Worm (Caenorhabditis elegans) whole organism, late embryonic: ENCODE results near the gene faah-2.

Experiments
- F13H6.1 ChIP-seq: sonication (generic microtip); optimal IDR thresholded peaks from 2 replicates; lab custom pipeline; 2016; ENCODE audit warnings: missing genetic modification characterization, missing compliant biosample characterization
- K02D7.2 ChIP-seq: sonication (generic microtip); optimal IDR thresholded peaks from 2 replicates; lab custom pipeline; 2017; ENCODE audit warnings: mild to moderate bottlenecking, missing genetic modification characterization, missing compliant biosample characterization
- K09A11.1 ChIP-seq: sonication (generic microtip); optimal IDR thresholded peaks from 2 replicates; lab custom pipeline; 2017; ENCODE audit warnings: antibody characterized with exemption, mild to moderate bottlenecking, missing genetic modification characterization, missing compliant biosample characterization; ENCODE audit not compliant: insufficient read depth
- ama-1 ChIP-seq: fragments of 150-350 bp; optimal IDR thresholded peaks from 2 replicates; lab custom pipeline; 2014
- ceh-14 ChIP-seq: sonication (generic microtip); optimal IDR thresholded peaks from 2 replicates; lab custom pipeline; 2016; ENCODE audit warnings: missing genotype, missing genetic modification characterization, missing compliant biosample characterization
- ceh-19 ChIP-seq: fragments of 200-800 bp; sonication (Bioruptor generic); optimal IDR thresholded peaks from 2 replicates; lab custom pipeline; 2018; ENCODE audit warnings: mild to moderate bottlenecking, missing genetic modification characterization, missing compliant biosample characterization
- ceh-2 ChIP-seq: sonication (generic microtip); optimal IDR thresholded peaks from 2 replicates; lab custom pipeline; 2016; ENCODE audit warnings: missing genotype, missing genetic modification characterization, missing compliant biosample characterization
- ceh-22 ChIP-seq: sonication (generic microtip); optimal IDR thresholded peaks from 2 replicates; lab custom pipeline; 2017; ENCODE audit warnings: missing biosample characterization, missing genetic modification characterization
- ceh-24 ChIP-seq: sonication (generic microtip); optimal IDR thresholded peaks from 2 replicates; lab custom pipeline; 2016; ENCODE audit warnings: mild to moderate bottlenecking, missing genetic modification characterization, missing compliant biosample characterization
- ceh-45 ChIP-seq: fragments of 200-800 bp; sonication (Bioruptor generic); IDR thresholded peaks from 2 replicates; pipeline ENCODE4 v1.3.6; 2022; ENCODE audit warnings: missing genetic modification reagents, missing genetic modification characterization, missing compliant biosample characterization
- ceh-48 ChIP-seq: sonication (generic microtip); optimal IDR thresholded peaks from 2 replicates; lab custom pipeline; 2016; ENCODE audit warnings: missing genetic modification characterization, inconsistent platforms, missing compliant biosample characterization
- ceh-6 ChIP-seq: fragments of 200-800 bp; sonication (Bioruptor generic); optimal IDR thresholded peaks from 2 replicates; lab custom pipeline; 2018; ENCODE audit warnings: mild to moderate bottlenecking, missing genetic modification characterization, missing compliant biosample characterization
- dve-1 ChIP-seq: sonication (generic microtip); optimal IDR thresholded peaks from 2 replicates; lab custom pipeline; 2017; ENCODE audit warnings: antibody characterized with exemption, mild to moderate bottlenecking, missing genetic modification characterization, missing compliant biosample characterization
- elt-4 ChIP-seq: sonication (generic microtip); optimal IDR thresholded peaks from 2 replicates; lab custom pipeline; 2016; ENCODE audit warnings: missing genetic modification characterization, missing compliant biosample characterization
- fkh-10 ChIP-seq: fragments of 150-350 bp; optimal IDR thresholded peaks from 2 replicates; lab custom pipeline; 2014; ENCODE audit warnings: missing biosample characterization, missing genetic modification reagents, missing genetic modification characterization
- gmeb-2 ChIP-seq: sonication (generic microtip); optimal IDR thresholded peaks from 2 replicates; lab custom pipeline; 2016; ENCODE audit warnings: missing genetic modification characterization, inconsistent platforms, missing compliant biosample characterization
- hlh-13 ChIP-seq: fragments of 200-800 bp; sonication (Bioruptor generic); optimal IDR thresholded peaks from 2 replicates; lab custom pipeline; 2018; ENCODE audit warnings: mild to moderate bottlenecking, missing genetic modification characterization, missing compliant biosample characterization
- hlh-15 ChIP-seq: sonication (generic microtip); optimal IDR thresholded peaks from 2 replicates; lab custom pipeline; 2016; ENCODE audit warnings: missing genetic modification characterization, missing compliant biosample characterization
- hlh-30 ChIP-seq: sonication (generic microtip); optimal IDR thresholded peaks from 2 replicates; lab custom pipeline; 2017; ENCODE audit warnings: antibody characterized with exemption, missing genetic modification characterization, missing compliant biosample characterization; ENCODE audit not compliant: insufficient read depth
- hlh-6 ChIP-seq: sonication (generic microtip); optimal IDR thresholded peaks from 2 replicates; lab custom pipeline; 2016; ENCODE audit warnings: missing genotype, missing genetic modification characterization, missing compliant biosample characterization
- hlh-8 ChIP-seq: sonication (generic microtip); optimal IDR thresholded peaks from 2 replicates; lab custom pipeline; 2016; ENCODE audit warnings: missing genotype, missing genetic modification characterization, missing compliant biosample characterization
- lin-11 ChIP-seq: fragments of 200-800 bp; sonication (Bioruptor generic); optimal IDR thresholded peaks from 2 replicates; lab custom pipeline; 2018; ENCODE audit warnings: mild to moderate bottlenecking, missing genetic modification characterization, missing compliant biosample characterization
- mec-3 ChIP-seq: sonication (generic microtip); optimal IDR thresholded peaks from 2 replicates; lab custom pipeline; 2016; ENCODE audit warnings: borderline replicate concordance, missing genetic modification characterization, missing compliant biosample characterization
- nhr-11 ChIP-seq: fragments of 150-350 bp; optimal IDR thresholded peaks from 2 replicates; lab custom pipeline; 2014; ENCODE audit warnings: missing biosample characterization, missing genetic modification characterization
- npax-4 ChIP-seq: sonication (generic microtip); optimal IDR thresholded peaks from 2 replicates; lab custom pipeline; 2016; ENCODE audit warnings: missing genetic modification characterization, missing compliant biosample characterization
- pat-9 ChIP-seq: fragments of 200-800 bp; sonication (Bioruptor generic); optimal IDR thresholded peaks from 2 replicates; lab custom pipeline; 2018; ENCODE audit warnings: mild to moderate bottlenecking, missing genetic modification characterization, moderate library complexity, missing compliant biosample characterization
- pax-1 ChIP-seq: fragments of 150-350 bp; optimal IDR thresholded peaks from 2 replicates; lab custom pipeline; 2014; ENCODE audit warnings: missing biosample characterization, missing genetic modification characterization
- pha-2 ChIP-seq: sonication (generic microtip); optimal IDR thresholded peaks from 2 replicates; lab custom pipeline; 2017; ENCODE audit warnings: mild to moderate bottlenecking, missing genetic modification characterization, missing compliant biosample characterization
- pha-4 ChIP-seq: fragments of 150-350 bp; optimal IDR thresholded peaks from 2 replicates; lab custom pipeline; 2018; ENCODE audit warnings: missing biosample characterization, missing genetic modification reagents, missing genetic modification characterization
- pqm-1 ChIP-seq: sonication (generic microtip); optimal IDR thresholded peaks from 2 replicates; lab custom pipeline; 2016; ENCODE audit warnings: missing genetic modification characterization, missing compliant biosample characterization
- pros-1 ChIP-seq: fragments of 150-350 bp; optimal IDR thresholded peaks from 2 replicates; lab custom pipeline; 2014; ENCODE audit warnings: missing biosample characterization, missing genetic modification reagents, missing genetic modification characterization
- rnt-1 ChIP-seq: sonication (generic microtip); optimal IDR thresholded peaks from 2 replicates; lab custom pipeline; 2016; ENCODE audit warnings: missing genetic modification characterization, missing compliant biosample characterization
- sox-2 ChIP-seq: fragments of 200-800 bp; sonication (Bioruptor generic); IDR thresholded peaks from 2 replicates; pipeline ENCODE4 v1.3.6; 2022; ENCODE audit warnings: missing genetic modification reagents, missing genetic modification characterization, missing compliant biosample characterization
- syd-9 ChIP-seq: sonication (generic microtip); optimal IDR thresholded peaks from 2 replicates; lab custom pipeline; 2016; ENCODE audit warnings: mild to moderate bottlenecking, missing genetic modification characterization, moderate library complexity, missing compliant biosample characterization
- unc-42 ChIP-seq: sonication (generic microtip); optimal IDR thresholded peaks from 2 replicates; lab custom pipeline; 2016; ENCODE audit warnings: missing genotype, missing genetic modification characterization, missing compliant biosample characterization
- unc-55 ChIP-seq: sonication (generic microtip); optimal IDR thresholded peaks from 2 replicates; lab custom pipeline; 2017; ENCODE audit warnings: missing biosample characterization, missing genetic modification reagents, missing genetic modification characterization

faah-2 gene

ce11 chrIV:8192878-8193277, 40.6 kb downstream of the faah-2 start:
- no peak for TF ChIP-seq pros-1
- TF ChIP-seq unc-42 (tag; lab: Kevin White, UChicago) = no peak
- TF ChIP-seq npax-4 (tag; lab: Kevin White, UChicago) = no peak
- TF ChIP-seq ceh-14 = no peak
- no peak for TF ChIP-seq hlh-13
- TF ChIP-seq ceh-6 = no peak
- TF ChIP-seq rnt-1 (tag; lab: Kevin White, UChicago) = no peak
- TF ChIP-seq syd-9 (tag; lab: Kevin White, UChicago) = no peak
- TF ChIP-seq pax-1 (tag; lab: Kevin White, UChicago) = no peak
- TF ChIP-seq mec-3 (tag; lab: Kevin White, UChicago) = no peak
- TF ChIP-seq F13H6.1 (tag; lab: Kevin White, UChicago) = no peak
- TF ChIP-seq hlh-15 (tag; lab: Kevin White, UChicago) = no peak
- no peak for TF ChIP-seq gmeb-2
- no peak for TF ChIP-seq hlh-6 (tag; lab: Kevin White, UChicago)
- no peak for TF ChIP-seq lin-11 (tag; lab: Kevin White, UChicago)
- TF ChIP-seq K09A11.1 (tag; lab: Kevin White, UChicago) = no peak
- no peak for TF ChIP-seq unc-55 (GFP tag; lab: Kevin White, UChicago)
- no peak for TF ChIP-seq ama-1 (lab: Kevin White, UChicago)
- TF ChIP-seq fkh-10 (GFP tag; lab: Kevin White, UChicago) = no peak

- TF ChIP-seq gmeb-2 (no peak), unc-42 (tag; lab: Kevin White, UChicago) (no peak), ceh-19 (GFP tag; lab: Kevin White, UChicago) (no peak), ceh-24 (tag; lab: Kevin White, UChicago) (no peak), F13H6.1 (tag; lab: Kevin White, UChicago) (no peak), elt-4 (tag; lab: Kevin White, UChicago) (no peak), ceh-22 (no peak), hlh-8 (tag; lab: Kevin White, UChicago) (no peak), pha-4 (no peak), K02D7.2 (tag; lab: Kevin White, UChicago) (no peak), ceh-45 (GFP tag; lab: Robert Waterston, UW) (no peak), npax-4 (tag; lab: Kevin White, UChicago) (no peak), ceh-2 (tag; lab: Kevin White, UChicago) (no peak), pha-2 (tag; lab: Kevin White, UChicago) (no peak), pqm-1 (tag; lab: Kevin White, UChicago) (no peak), pax-1 (tag; lab: Kevin White, UChicago) (no peak), dve-1 (no peak), ceh-48 (tag; lab: Kevin White, UChicago) (no peak)
These were observed 46.6 kb downstream of the faah-2 start, which contains the start of gene wsp-1 for ce11 chrIV:8198851-8199250. TSS of gene wsp-1 (minus strand) at chrIV:8198951.

- TF ChIP-seq sox-2 (GFP tag; lab: Robert Waterston, UW) (no peak), nhr-11 (tag; lab: Kevin White, UChicago) (no peak), pat-9 (tag; lab: Kevin White, UChicago) (no peak), pha-2 (tag; lab: Kevin White, UChicago) (no peak)
These were observed 47.0 kb downstream of the faah-2 start for ce11 chrIV:8199274-8199673.

ce11 chrIV:8199824-8200223, 47.6 kb downstream of the faah-2 start:
- no peak for TF ChIP-seq ceh-19 (GFP tag; lab: Kevin White, UChicago)
- no peak for TF ChIP-seq fkh-10 (GFP tag; lab: Kevin White, UChicago)
- no peak for TF ChIP-seq hlh-30 (tag; lab: Kevin White, UChicago)
